Worm (Caenorhabditis elegans) whole organism, L4/young adult: Measurements from ENCODE around the gene F49F1.10.

Experiments
- W03F9.2 ChIP-seq: fragments of 150-350 bp; optimal IDR thresholded peaks from 2 replicates; lab custom pipeline; 2014; ENCODE audit warnings: missing biosample characterization, missing genetic modification characterization
- dao-5 ChIP-seq: sonication (generic microtip); optimal IDR thresholded peaks from 2 replicates; lab custom pipeline; 2016; ENCODE audit warnings: missing genotype, missing genetic modification characterization, moderate library complexity, missing compliant biosample characterization
- him-1 ChIP-seq: sonication (generic microtip); optimal IDR thresholded peaks from 2 replicates; lab custom pipeline; 2016; ENCODE audit warnings: missing genotype, missing genetic modification reagents, missing genetic modification characterization, missing compliant biosample characterization

ce11 chrIV:4152143-4152542, 13.2 kb upstream of the F49F1.10 start, which contains the start of the genes K08D10.10 and R07C12.1:
- no peak for TF ChIP-seq him-1 (tag; lab: Kevin White, UChicago)
- TF ChIP-seq W03F9.2 = no peak
- no peak for TF ChIP-seq dao-5 (tag; lab: Kevin White, UChicago)
